Fruit fly (Drosophila melanogaster) whole organism, adult: Measurements from ENCODE around the gene Or19a.

Experiments used
- CG33017 ChIP-seq: fragments of 200-800 bp; sonication (Bioruptor generic); optimal IDR thresholded peaks from 2 replicates; lab custom pipeline; 2018; ENCODE audit warnings: missing biosample characterization, mild to moderate bottlenecking, missing genetic modification characterization, moderate library complexity
- CG5204 ChIP-seq: fragments of 200-800 bp; sonication (Bioruptor generic); optimal IDR thresholded peaks from 2 replicates; lab custom pipeline; 2016; ENCODE audit warnings: missing biosample characterization, missing genetic modification characterization
- Crg-1 ChIP-seq: fragments of 200-800 bp; sonication (Bioruptor generic); optimal IDR thresholded peaks from 2 replicates; lab custom pipeline; 2016; ENCODE audit warnings: missing biosample characterization, missing genetic modification characterization
- Hr96 ChIP-seq: fragments of 200-800 bp; sonication (Bioruptor generic); optimal IDR thresholded peaks from 2 replicates; lab custom pipeline; 2016; ENCODE audit warnings: missing biosample characterization, missing genetic modification characterization
- Mnt ChIP-seq: fragments of 200-800 bp; sonication (Bioruptor generic); optimal IDR thresholded peaks from 2 replicates; lab custom pipeline; 2016; ENCODE audit warnings: missing biosample characterization, mild to moderate bottlenecking, missing genetic modification characterization
- pad ChIP-seq: fragments of 200-800 bp; sonication (Bioruptor generic); optimal IDR thresholded peaks from 3 replicates; lab custom pipeline; 2017; ENCODE audit warnings: missing biosample characterization, missing genetic modification characterization, mild to moderate bottlenecking, moderate library complexity, missing genetic modification reagents
- tj ChIP-seq: fragments of 200-800 bp; sonication (Bioruptor generic); optimal IDR thresholded peaks from 3 replicates; lab custom pipeline; 2017; ENCODE audit warnings: missing biosample characterization, mild to moderate bottlenecking, missing genetic modification characterization, moderate library complexity

DNA sequence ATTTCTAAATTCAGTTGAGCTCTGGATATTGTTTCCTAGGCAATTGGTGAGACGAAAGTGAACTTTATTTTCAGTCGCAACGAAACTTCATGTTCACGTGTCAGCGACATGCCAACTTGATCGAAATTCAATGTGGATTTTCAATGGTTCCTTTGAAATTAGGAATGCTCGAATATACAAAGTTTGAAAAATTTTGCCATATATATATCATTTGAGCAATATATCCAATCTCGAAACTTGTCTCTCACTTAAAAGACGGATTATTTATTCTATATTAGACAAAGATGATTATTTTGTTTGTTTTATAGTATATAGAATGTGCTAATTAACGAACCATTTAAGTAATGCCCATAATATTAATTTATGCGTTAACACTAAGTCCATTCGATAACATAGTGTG lies 32.5 kb downstream of the Or19a start, which contains the start of gene karr:
- TF ChIP-seq Crg-1 (GFP tag; lab: Kevin White, UChicago) (no peak), Hr96 (GFP tag; lab: Kevin White, UChicago) (no peak), CG5204 (no peak), CG33017 (tag; lab: Kevin White, UChicago) (no peak), pad (GFP tag; lab: Kevin White, UChicago) (no peak), Mnt (GFP tag; lab: Kevin White, UChicago) (no peak), tj (GFP tag; lab: Kevin White, UChicago) (no peak)
